Worm (Caenorhabditis elegans): ENCODE measurements around the gene C17B7.5.

C17B7.5 gene

ce11 chrV:3318975-3319374 lies 14.5 kb upstream of the C17B7.5 start, which contains the start of gene F35F10.13:
TSS of gene F35F10.13 (minus strand) at chrV:3319075.
- TF ChIP-seq snpc-4 (tag; optimal IDR thresholded peaks at IDR 0.05) (no peak), nhr-237 (tag; optimal IDR thresholded peaks at IDR 0.05) (no peak), fkh-2 (tag; optimal IDR thresholded peaks at IDR 0.05) (no peak), lsy-12 (tag; optimal IDR thresholded peaks at IDR 0.05) (no peak), lin-15B (tag; optimal IDR thresholded peaks at IDR 0.05) (no peak), mdl-1 (tag; optimal IDR thresholded peaks at IDR 0.05) (no peak), jun-1 (tag; optimal IDR thresholded peaks at IDR 0.05) (no peak), ceh-16 (tag; optimal IDR thresholded peaks at IDR 0.05) (no peak), unc-39 (tag; optimal IDR thresholded peaks at IDR 0.05) (no peak), tbx-2 (tag; optimal IDR thresholded peaks at IDR 0.05) (no peak), nhr-67 (tag; optimal IDR thresholded peaks at IDR 0.05) (no peak), fkh-10 (GFP tag; optimal IDR thresholded peaks at IDR 0.05) (no peak), nhr-23 (tag; optimal IDR thresholded peaks at IDR 0.05) (no peak), ceh-28 (tag; optimal IDR thresholded peaks at IDR 0.05) (no peak), ZK546.5 (tag; optimal IDR thresholded peaks at IDR 0.05) (no peak)

ce11 chrV:3320005-3320404 lies 13.4 kb upstream of the C17B7.5 start, which contains the start of gene F35F10.14:
TSS of gene F35F10.14 (minus strand) at chrV:3320105.
- TF ChIP-seq nhr-76 (tag; optimal IDR thresholded peaks at IDR 0.05) = no peak
- no peak for TF ChIP-seq pqm-1 (tag; optimal IDR thresholded peaks at IDR 0.05)
- no peak for TF ChIP-seq skn-1 (tag; optimal IDR thresholded peaks at IDR 0.05)
- no peak for TF ChIP-seq elt-1 (tag; optimal IDR thresholded peaks at IDR 0.05)
- no peak for TF ChIP-seq sea-2 (GFP tag; optimal IDR thresholded peaks at IDR 0.05)
- no peak for TF ChIP-seq ztf-11 (tag; optimal IDR thresholded peaks at IDR 0.05)
- TF ChIP-seq lin-39 (tag; optimal IDR thresholded peaks at IDR 0.05) = no peak
- no peak for TF ChIP-seq zag-1 (tag; optimal IDR thresholded peaks at IDR 0.05)
- TF ChIP-seq lin-15B (tag; optimal IDR thresholded peaks at IDR 0.05) = no peak
- no peak for TF ChIP-seq ceh-16 (tag; optimal IDR thresholded peaks at IDR 0.05)
- no peak for TF ChIP-seq nhr-43 (tag; optimal IDR thresholded peaks at IDR 0.05; ENCODE audit: poor library complexity, severe bottlenecking)

- TF ChIP-seq unc-39 (tag; optimal IDR thresholded peaks at IDR 0.05) (no peak), fkh-2 (tag; optimal IDR thresholded peaks at IDR 0.05) (no peak), elt-2 (tag; optimal IDR thresholded peaks at IDR 0.05) (no peak), mdl-1 (tag; optimal IDR thresholded peaks at IDR 0.05) (no peak), sea-2 (GFP tag; optimal IDR thresholded peaks at IDR 0.05) (no peak), nhr-77 (tag; optimal IDR thresholded peaks at IDR 0.05) (no peak), nhr-23 (tag; optimal IDR thresholded peaks at IDR 0.05) (no peak), tbx-2 (tag; optimal IDR thresholded peaks at IDR 0.05) (no peak), egl-27 (tag; optimal IDR thresholded peaks at IDR 0.05) (no peak), fos-1 (tag; optimal IDR thresholded peaks at IDR 0.05) (no peak), snpc-4 (tag; optimal IDR thresholded peaks at IDR 0.05) (no peak), ceh-82 (tag; optimal IDR thresholded peaks at IDR 0.05) (no peak), R02D3.7 (tag; optimal IDR thresholded peaks at IDR 0.05) (no peak), nhr-67 (tag; optimal IDR thresholded peaks at IDR 0.05) (no peak)
Observed at ce11 chrV:3320432-3320831, 13.0 kb upstream of the C17B7.5 start, which contains the start of gene C17B7.14. TSS of gene C17B7.14 (minus strand) at chrV:3320532.

ce11 chrV:3324178-3324577 lies 9.3 kb upstream of the C17B7.5 start, which contains the start of gene C17B7.8:
TSS of gene C17B7.8 (minus strand) at chrV:3324278.
- no peak for TF ChIP-seq ama-1 (optimal IDR thresholded peaks at IDR 0.05)
- no peak for TF ChIP-seq mml-1 (tag; optimal IDR thresholded peaks at IDR 0.05)
- TF ChIP-seq ztf-4 (tag; optimal IDR thresholded peaks at IDR 0.05) = no peak
- TF ChIP-seq unc-62 (GFP tag; optimal IDR thresholded peaks at IDR 0.05) = no peak
- no peak for TF ChIP-seq ZK546.5 (tag; optimal IDR thresholded peaks at IDR 0.05)
- TF ChIP-seq fos-1 (tag; optimal IDR thresholded peaks at IDR 0.05) = no peak
- no peak for TF ChIP-seq skn-1 (tag; optimal IDR thresholded peaks at IDR 0.05)
- no peak for TF ChIP-seq elt-1 (tag; optimal IDR thresholded peaks at IDR 0.05)
- TF ChIP-seq egl-27 (tag; optimal IDR thresholded peaks at IDR 0.05) = no peak
- no peak for TF ChIP-seq hmg-11 (tag; optimal IDR thresholded peaks at IDR 0.05)

- no peak for TF ChIP-seq zag-1 (tag; optimal IDR thresholded peaks at IDR 0.05)
Observed at ce11 chrV:3332023-3332422, 1.4 kb upstream of the C17B7.5 start, which contains the start of gene C17B7.9. TSS of gene C17B7.9 (minus strand) at chrV:3332123.

Measured in whole organism, L3 larva.